Worm (Caenorhabditis elegans): ENCODE results near the gene C02G6.2.

- no peak for TF ChIP-seq W03F9.2 (tag; optimal IDR thresholded peaks at IDR 0.05)
- TF ChIP-seq him-1 (tag; optimal IDR thresholded peaks at IDR 0.05), result no peak
Measured at ce11 chrV:5893015-5893414, 21.2 kb downstream of the C02G6.2 start, which contains the start of gene C04E6.7.
